Worm (Caenorhabditis elegans) whole organism, L1 larva: ENCODE results near the gene ZK1307.7.

Experiments
- aly-2 ChIP-seq: fragments of 150-350 bp; optimal IDR thresholded peaks from 2 replicates; lab custom pipeline; 2014; ENCODE audit warnings: missing biosample characterization, missing genetic modification characterization
- ceh-88 ChIP-seq: fragments of 200-800 bp; sonication (Bioruptor generic); IDR thresholded peaks from 2 replicates; pipeline ENCODE4 v1.3.6; 2022; ENCODE audit warnings: missing genetic modification characterization, missing compliant biosample characterization
- elt-3 ChIP-seq, 6 experiments: fragments of 150-350 bp in 1 of 6; sonication (generic microtip); optimal IDR thresholded peaks; 2 replicates each; lab custom pipeline; 2017 to 2018; ENCODE audit warnings: missing biosample characterization in 6 of 6, missing genetic modification characterization in 6 of 6, inconsistent platforms in 1 of 6
- fos-1 ChIP-seq: fragments of 150-350 bp; optimal IDR thresholded peaks from 2 replicates; lab custom pipeline; 2014; ENCODE audit warnings: missing biosample characterization, missing genetic modification characterization
- hlh-4 ChIP-seq: sonication (generic microtip); optimal IDR thresholded peaks from 2 replicates; lab custom pipeline; 2016; ENCODE audit warnings: mild to moderate bottlenecking, missing genetic modification characterization, missing compliant biosample characterization
- mab-9 ChIP-seq: fragments of 200-800 bp; sonication (Bioruptor generic); IDR thresholded peaks from 2 replicates; pipeline ENCODE4 v1.3.6; 2022; ENCODE audit warnings: missing genetic modification reagents, missing genetic modification characterization, missing compliant biosample characterization
- nhr-90 ChIP-seq: sonication (generic microtip); optimal IDR thresholded peaks from 2 replicates; lab custom pipeline; 2016; ENCODE audit warnings: mild to moderate bottlenecking, missing genetic modification characterization, missing compliant biosample characterization; ENCODE audit not compliant: poor library complexity
- pag-3 ChIP-seq: sonication (generic microtip); optimal IDR thresholded peaks from 2 replicates; lab custom pipeline; 2017; ENCODE audit warnings: missing genetic modification characterization, mild to moderate bottlenecking, missing compliant biosample characterization, antibody characterized with exemption, borderline replicate concordance; ENCODE audit not compliant: insufficient read depth
- rnt-1 ChIP-seq: sonication (generic microtip); optimal IDR thresholded peaks from 2 replicates; lab custom pipeline; 2016; ENCODE audit warnings: mild to moderate bottlenecking, missing genetic modification characterization, moderate library complexity, missing compliant biosample characterization
- snpc-4 ChIP-seq: fragments of 150-350 bp; optimal IDR thresholded peaks from 2 replicates; lab custom pipeline; 2014; ENCODE audit warnings: missing biosample characterization, missing genetic modification characterization
- sptf-1 ChIP-seq: fragments of 150-350 bp; optimal IDR thresholded peaks from 2 replicates; lab custom pipeline; 2014; ENCODE audit warnings: missing biosample characterization, missing genetic modification characterization
- unc-62 ChIP-seq: fragments of 150-350 bp; optimal IDR thresholded peaks from 2 replicates; lab custom pipeline; 2014; ENCODE audit warnings: missing biosample characterization, missing genetic modification reagents, missing genetic modification characterization
- unc-98 ChIP-seq: fragments of 200-800 bp; sonication (Bioruptor generic); IDR thresholded peaks from 2 replicates; pipeline ENCODE4 v1.3.6; 2022; ENCODE audit warnings: missing genetic modification characterization, missing compliant biosample characterization
- ztf-4 ChIP-seq: fragments of 150-350 bp; optimal IDR thresholded peaks from 2 replicates; lab custom pipeline; 2014; ENCODE audit warnings: missing biosample characterization, missing genetic modification characterization

DNA sequence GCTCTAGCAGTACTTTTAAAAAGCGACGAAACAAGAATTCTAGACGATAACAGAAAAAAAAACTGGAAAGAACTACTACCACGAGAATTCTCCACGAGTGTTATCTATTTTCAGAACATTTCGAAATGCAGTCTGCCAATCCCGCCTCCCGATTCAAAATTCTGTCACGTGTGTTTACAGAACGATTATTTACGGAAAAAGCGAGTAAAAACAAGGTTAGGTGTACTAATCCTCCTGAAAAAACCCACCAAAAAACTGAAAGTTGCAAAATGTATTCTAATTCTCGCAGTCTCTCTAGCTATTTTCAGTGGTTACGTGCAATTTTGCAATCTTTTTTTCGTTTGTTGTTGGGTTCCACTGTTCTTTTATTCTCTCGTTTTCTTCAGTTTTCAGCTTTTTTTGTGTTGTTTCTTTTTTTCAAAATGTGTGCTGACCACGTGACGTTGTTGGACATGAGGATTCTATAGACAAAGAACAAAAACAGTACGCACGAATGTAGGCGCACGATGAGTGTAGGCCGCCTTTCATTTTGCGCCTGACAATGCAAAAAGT, 29.8 kb upstream of the ZK1307.7 start:
- TF ChIP-seq nhr-90 (no peak), snpc-4 (tag; lab: Kevin White, UChicago) (no peak), ztf-4 (no peak), sptf-1 (no peak), pag-3 (tag; lab: Kevin White, UChicago) (no peak), unc-98 (no peak), rnt-1 (tag; lab: Kevin White, UChicago) (no peak), fos-1 (no peak), mab-9 (GFP tag; lab: Robert Waterston, UW) (no peak), elt-3 (tag; optimal IDR thresholded peaks at IDR 0.05; lab: Kevin White, UChicago) (no peak), unc-62 (no peak), hlh-4 (tag; lab: Kevin White, UChicago) (no peak), ceh-88 (GFP tag; lab: Robert Waterston, UW) (no peak), aly-2 (tag; lab: Kevin White, UChicago) (no peak)
